Fruit fly (Drosophila melanogaster) whole organism, embryonic: ENCODE results near the gene N.
A peak's percentile ranks its signal among the peaks of the same experiment; 100 is the strongest.

ENCODE experiments used
- B-H2 ChIP-seq: fragments of 200-800 bp; sonication (Bioruptor generic); optimal IDR thresholded peaks from 2 replicates; lab custom pipeline; 2018; ENCODE audit warnings: missing biosample characterization, mild to moderate bottlenecking, missing genetic modification characterization
- CG11398 ChIP-seq: fragments of 200-800 bp; sonication (Bioruptor generic); optimal IDR thresholded peaks from 2 replicates; lab custom pipeline; 2016; ENCODE audit warnings: missing biosample characterization, missing genetic modification characterization
- CG14965 ChIP-seq: fragments of 200-800 bp; sonication (Bioruptor generic); optimal IDR thresholded peaks from 2 replicates; lab custom pipeline; 2016; ENCODE audit warnings: missing biosample characterization, missing genetic modification characterization, borderline replicate concordance
- CG15601 ChIP-seq: fragments of 200-800 bp; sonication (Bioruptor generic); optimal IDR thresholded peaks from 3 replicates; lab custom pipeline; 2019; ENCODE audit warnings: missing biosample characterization, mild to moderate bottlenecking, missing genetic modification characterization, moderate library complexity
- Fer3 ChIP-seq: fragments of 200-800 bp; sonication (Bioruptor generic); optimal IDR thresholded peaks from 2 replicates; lab custom pipeline; 2018; ENCODE audit warnings: missing biosample characterization, mild to moderate bottlenecking, missing genetic modification characterization, moderate library complexity
- Hr39 ChIP-seq: fragments of >200 bp; optimal IDR thresholded peaks from 2 replicates; lab custom pipeline; 2017
- Ptx1 ChIP-seq: fragments of 200-800 bp; sonication (Bioruptor generic); IDR thresholded peaks from 2 replicates; pipeline ENCODE4 v1.3.6; 2022; ENCODE audit warnings: missing biosample characterization, missing genetic modification characterization
- Side ChIP-seq: fragments of 200-800 bp; sonication (Bioruptor generic); optimal IDR thresholded peaks from 2 replicates; lab custom pipeline; 2016; ENCODE audit warnings: missing biosample characterization, missing genetic modification characterization
- ac ChIP-seq: fragments of 200-800 bp; sonication (Bioruptor generic); optimal IDR thresholded peaks from 3 replicates; lab custom pipeline; 2017; ENCODE audit warnings: missing biosample characterization, mild to moderate bottlenecking, missing genetic modification characterization
- bsh ChIP-seq, 2 experiments: fragments of 200-800 bp; sonication (Bioruptor generic); optimal IDR thresholded peaks; 2 replicates each; lab custom pipeline; 2017 to 2018; ENCODE audit warnings: mild to moderate bottlenecking in 2 of 2, missing biosample characterization in 2 of 2, missing genetic modification characterization in 2 of 2, moderate library complexity in 1 of 2
- mam ChIP-seq: fragments of 200-800 bp; sonication (Bioruptor generic); optimal IDR thresholded peaks from 3 replicates; lab custom pipeline; 2016; ENCODE audit warnings: missing biosample characterization, missing genetic modification characterization
- yki ChIP-seq: fragments of >200 bp; optimal IDR thresholded peaks from 3 replicates; lab custom pipeline; 2018
- zen2 ChIP-seq: fragments of 200-800 bp; sonication (Bioruptor generic); IDR thresholded peaks from 3 replicates; pipeline ENCODE4 v1.3.6; 2022; ENCODE audit warnings: missing biosample characterization, missing genetic modification characterization; ENCODE audit not compliant: partially characterized antibody

DNA sequence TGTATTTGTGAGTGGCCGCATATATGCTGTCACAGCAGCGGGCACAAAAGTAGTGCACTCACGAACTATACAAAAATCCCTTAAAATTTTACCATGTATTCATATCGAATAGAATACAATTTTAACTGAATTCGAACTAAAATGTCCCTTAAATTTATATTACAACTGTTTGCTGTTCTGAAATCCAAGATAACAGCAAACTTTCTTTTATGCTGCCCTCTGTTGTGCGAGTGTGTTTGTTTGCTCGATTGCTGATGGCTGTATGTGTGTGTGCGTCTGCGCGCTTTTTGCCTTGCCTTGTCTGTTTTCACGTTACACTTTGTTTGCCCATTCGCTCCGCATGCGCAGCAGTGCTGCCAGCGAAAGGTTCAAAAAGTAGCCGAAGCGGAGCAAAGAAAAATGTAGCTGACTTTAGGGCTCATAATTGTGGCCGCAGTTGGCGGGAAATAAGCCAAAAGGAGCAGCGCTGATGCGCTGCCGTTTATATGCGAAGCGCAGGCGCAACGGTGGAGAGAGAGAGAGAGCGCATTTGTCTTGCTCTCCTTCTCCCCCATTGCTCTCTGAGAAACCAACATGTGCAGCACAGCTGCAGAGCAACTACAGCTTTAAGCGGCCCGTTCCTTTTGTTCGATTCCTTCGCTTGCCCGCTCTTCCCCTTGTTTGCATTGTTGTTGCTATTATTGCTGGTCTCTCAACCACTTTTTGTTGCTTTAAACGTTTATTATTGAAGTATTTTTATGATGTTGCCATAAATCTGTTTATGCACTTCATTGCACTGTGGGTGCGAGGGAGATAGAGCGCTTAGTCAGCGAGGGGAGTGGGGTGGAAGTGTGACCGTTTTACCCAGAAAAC lies 28.0 kb downstream of the N start:
- TF ChIP-seq zen2, result 0 out of 3 replicates have a peak, but pooled peaks have one; percentile 13
- peak; percentile 14 for TF ChIP-seq B-H2 (GFP tag; lab: Kevin White, UChicago)
- peak; percentile 93 for TF ChIP-seq Ptx1 (GFP tag; lab: Robert Waterston, UW)
- TF ChIP-seq ac (GFP tag; lab: Kevin White, UChicago), result peak; percentile 83
- peak; percentile 95 for TF ChIP-seq Side (GFP tag; lab: Kevin White, UChicago)
- TF ChIP-seq Hr39, result no peak
- TF ChIP-seq yki (lab: Kevin White, UChicago), result peak; percentile 59
- TF ChIP-seq CG11398 (GFP tag; lab: Kevin White, UChicago), result peak; percentile 90
- peak; percentile 92 for TF ChIP-seq CG15601 (tag; lab: Kevin White, UChicago)
- peak; percentile 89 for TF ChIP-seq mam (GFP tag; lab: Kevin White, UChicago)
- TF ChIP-seq Fer3 (tag; lab: Kevin White, UChicago), result peak; percentile 86
- peak; percentile 67 for TF ChIP-seq CG14965 (GFP tag; lab: Kevin White, UChicago)
- peak; percentile 31 to 96 for TF ChIP-seq bsh (GFP tag; optimal IDR thresholded peaks at IDR 0.05; lab: Kevin White, UChicago)
